Worm (Caenorhabditis elegans): ENCODE data around the gene klp-18.

The klp-18 gene

ce11 chrIV:7083382-7083784 lies 43.4 kb downstream of the klp-18 start, which contains the start of gene Y43B11AR.3 (continued):
- TF ChIP-seq ceh-32 (tag; optimal IDR thresholded peaks at IDR 0.05; ENCODE audit: poor library complexity) (no peak), pha-4 (GFP tag; IDR thresholded peaks at IDR 0.05) (peak; percentile 46; the same call in 1 of the 2 replicates), pha-4 (tag; optimal IDR thresholded peaks at IDR 0.05) (no peak), nhr-102 (tag; optimal IDR thresholded peaks at IDR 0.05) (no peak), nhr-10 (tag; optimal IDR thresholded peaks at IDR 0.05) (no peak), Y48G9A.11 (GFP tag; IDR thresholded peaks at IDR 0.05) (peak; percentile 85; the same call in 1 of the 2 replicates), unc-39 (tag; optimal IDR thresholded peaks at IDR 0.05) (no peak), attf-4 (tag; optimal IDR thresholded peaks at IDR 0.05) (no peak), tag-97 (GFP tag; IDR thresholded peaks at IDR 0.05) (no peak), T20F7.1 (GFP tag; optimal IDR thresholded peaks at IDR 0.05) (no peak), nhr-6 (tag; optimal IDR thresholded peaks at IDR 0.05) (no peak), spr-3 (GFP tag; optimal IDR thresholded peaks at IDR 0.05) (peak; percentile 49), egl-43 (GFP tag; IDR thresholded peaks at IDR 0.05) (no peak; the same call in 1 of the 2 replicates), lin-38 (GFP tag; IDR thresholded peaks at IDR 0.05) (peak; percentile 89), nhr-42 (GFP tag; IDR thresholded peaks at IDR 0.05) (no peak), fos-1 (tag; optimal IDR thresholded peaks at IDR 0.05) (no peak), nhr-41 (GFP tag; IDR thresholded peaks at IDR 0.05) (no peak)

- no peak for TF ChIP-seq spr-3 (GFP tag; optimal IDR thresholded peaks at IDR 0.05)
- no peak for TF ChIP-seq tag-97 (GFP tag; IDR thresholded peaks at IDR 0.05)
- TF ChIP-seq nhr-42 (GFP tag; IDR thresholded peaks at IDR 0.05) = 0 out of 2 replicates have a peak, but pooled peaks have one; percentile 22
- 0 out of 2 replicates have a peak, but pooled peaks have one; percentile 26 for TF ChIP-seq Y48G9A.11 (GFP tag; IDR thresholded peaks at IDR 0.05)
- TF ChIP-seq aha-1 (tag) = peak; percentile 69
- TF ChIP-seq daf-16 (GFP tag; optimal IDR thresholded peaks at IDR 0.05) = no peak
- TF ChIP-seq daf-16 (tag; optimal IDR thresholded peaks at IDR 0.05) = no peak
Observed at ce11 chrIV:7083976-7084375, 44.0 kb downstream of the klp-18 start.

- peak; percentile 87 for TF ChIP-seq dpl-1 (GFP tag; optimal IDR thresholded peaks at IDR 0.05)
- TF ChIP-seq ztf-11 (tag; optimal IDR thresholded peaks at IDR 0.05) = no peak
- peak; percentile 79 for TF ChIP-seq ceh-20 (GFP tag; IDR thresholded peaks at IDR 0.05)
- peak; percentile 53 for TF ChIP-seq pqm-1 (tag; optimal IDR thresholded peaks at IDR 0.05)
- TF ChIP-seq Y75B8A.6 (GFP tag; IDR thresholded peaks at IDR 0.05) = no peak
- TF ChIP-seq ces-1 (GFP tag; optimal IDR thresholded peaks at IDR 0.05) = no peak
- no peak for TF ChIP-seq duxl-1 (tag; optimal IDR thresholded peaks at IDR 0.05; ENCODE audit: poor library complexity)
- no peak for TF ChIP-seq zag-1 (tag; optimal IDR thresholded peaks at IDR 0.05)
- no peak for TF ChIP-seq hlh-30 (tag; optimal IDR thresholded peaks at IDR 0.05; ENCODE audit: insufficient read depth)
- TF ChIP-seq egl-43 (GFP tag; IDR thresholded peaks at IDR 0.05) = no peak
- TF ChIP-seq dmd-6 (GFP tag; IDR thresholded peaks at IDR 0.05) = peak; percentile 83
- no peak for TF ChIP-seq ztf-7 (tag; optimal IDR thresholded peaks at IDR 0.05)
- TF ChIP-seq ZK337.2 (GFP tag; IDR thresholded peaks at IDR 0.05) = 0 out of 2 replicates have a peak, but pooled peaks have one; percentile 38
- peak; percentile 77 for TF ChIP-seq T26A8.4 (GFP tag; IDR thresholded peaks at IDR 0.05)
- TF ChIP-seq mdt-29 (GFP tag; IDR thresholded peaks at IDR 0.05) = peak; percentile 66
- TF ChIP-seq nhr-77 (tag; optimal IDR thresholded peaks at IDR 0.05) = peak; percentile 86
- TF ChIP-seq lir-3 (tag; optimal IDR thresholded peaks at IDR 0.05) = no peak
- peak; percentile 97 for TF ChIP-seq lin-38 (GFP tag; IDR thresholded peaks at IDR 0.05)
- TF ChIP-seq vab-7 (GFP tag; IDR thresholded peaks at IDR 0.05) = peak; percentile 50; the same call in 1 of the 2 replicates
- TF ChIP-seq nhr-6 (tag; optimal IDR thresholded peaks at IDR 0.05) = peak; percentile 85
- TF ChIP-seq madf-9 (GFP tag; conservative IDR thresholded peaks at IDR 0.05) = no peak; the same call in 1 of the 2 replicates
- no peak for TF ChIP-seq ZK546.5 (tag; optimal IDR thresholded peaks at IDR 0.05)
- TF ChIP-seq nhr-48 (tag; optimal IDR thresholded peaks at IDR 0.05) = peak; percentile 53
- TF ChIP-seq hmg-1.1 (GFP tag; IDR thresholded peaks at IDR 0.05) = no peak; the same call in 1 of the 2 replicates
- 0 out of 2 replicates have a peak, but pooled peaks have one; percentile 39 for TF ChIP-seq zfp-3 (GFP tag; conservative IDR thresholded peaks at IDR 0.05)
- 0 out of 2 replicates have a peak, but pooled peaks have one; percentile 66 for TF ChIP-seq nhr-42 (GFP tag; IDR thresholded peaks at IDR 0.05)
- TF ChIP-seq F49E8.2 (tag; optimal IDR thresholded peaks at IDR 0.05; ENCODE audit: borderline replicate concordance) = no peak
- TF ChIP-seq nhr-76 (tag; optimal IDR thresholded peaks at IDR 0.05) = no peak
- peak; percentile 75 for TF ChIP-seq rbr-2 (tag; optimal IDR thresholded peaks at IDR 0.05)
- TF ChIP-seq ama-1 (optimal IDR thresholded peaks at IDR 0.05) = peak; percentile 43
- no peak for TF ChIP-seq daf-12 (tag; optimal IDR thresholded peaks at IDR 0.05)
- no peak for TF ChIP-seq F44E2.7 (GFP tag; IDR thresholded peaks at IDR 0.05)
Observed at ce11 chrIV:7084632-7085160, 44.7 kb downstream of the klp-18 start, which contains the start of gene rps-4. Gene rps-4, minus strand, starts transcription at chrIV:7084682.

All from whole organism, L4 larva.